Fruit fly (Drosophila melanogaster): ENCODE data around the gene Akap200.

Akap200 gene

DNA sequence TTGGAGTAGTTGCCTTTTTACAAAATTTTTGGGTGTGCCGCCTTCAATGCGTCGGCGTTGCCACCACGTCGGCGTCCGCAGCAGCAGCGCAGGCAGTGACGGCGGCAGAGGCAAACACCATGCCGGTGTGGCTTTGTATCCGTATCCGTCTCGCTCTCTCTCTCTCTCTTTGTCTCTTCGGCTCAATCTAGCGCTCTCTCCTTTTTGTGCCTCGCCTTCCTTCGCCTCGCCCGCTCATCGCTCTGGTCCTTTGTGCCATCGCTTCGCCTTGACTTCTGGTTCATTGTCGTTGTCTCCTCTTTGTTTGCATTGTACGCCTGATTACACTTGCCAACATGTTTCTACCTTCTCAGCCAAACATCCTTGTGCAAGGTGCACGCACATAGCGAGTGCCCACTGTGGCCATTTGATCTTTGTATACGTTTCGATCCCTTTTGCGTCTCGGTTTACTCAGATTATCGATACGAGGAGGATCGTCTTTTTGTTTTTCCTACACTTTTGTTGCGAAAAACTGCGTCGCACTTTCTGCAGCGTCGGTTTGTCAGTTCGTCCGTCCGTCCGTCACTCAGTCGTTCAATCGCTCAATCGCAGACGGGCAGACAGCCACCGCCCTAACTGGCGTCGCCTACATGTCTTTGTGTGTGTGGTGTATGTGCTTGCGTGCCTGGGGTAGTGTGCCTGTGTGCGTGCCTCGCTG is 1.0 kb downstream of the Akap200 start (continued):
- peak; percentile 30 for TF ChIP-seq ewg (GFP tag; optimal IDR thresholded peaks at IDR 0.05)
- peak; percentile 21 for TF ChIP-seq gcm (GFP tag; optimal IDR thresholded peaks at IDR 0.05)
- TF ChIP-seq zf30C (GFP tag; optimal IDR thresholded peaks at IDR 0.05), result no peak
- TF ChIP-seq CG10321 (GFP tag; IDR thresholded peaks at IDR 0.05), result peak; percentile 24; the same call in 1 of the 2 replicates
- TF ChIP-seq CG12236 (GFP tag; optimal IDR thresholded peaks at IDR 0.05), result peak; percentile 16
- peak; percentile 22 for TF ChIP-seq CG9727 (GFP tag; optimal IDR thresholded peaks at IDR 0.05)
- TF ChIP-seq lbe (GFP tag; optimal IDR thresholded peaks at IDR 0.05), result peak; percentile 55
- peak; percentile 36; the same call in 1 of the 2 replicates for TF ChIP-seq Xrp1 (GFP tag; IDR thresholded peaks at IDR 0.05)
- TF ChIP-seq CG18764 (GFP tag; optimal IDR thresholded peaks at IDR 0.05), result no peak
- no peak for TF ChIP-seq tgo (GFP tag; IDR thresholded peaks at IDR 0.05)
- peak; percentile 5 for TF ChIP-seq tin (GFP tag; optimal IDR thresholded peaks at IDR 0.05)
- no peak for TF ChIP-seq CG6791 (GFP tag; IDR thresholded peaks at IDR 0.05; ENCODE audit: partially characterized antibody)
- peak; percentile 29; the same call in 1 of the 3 replicates for TF ChIP-seq ci (GFP tag; IDR thresholded peaks at IDR 0.05)
- TF ChIP-seq HLH4C (GFP tag; IDR thresholded peaks at IDR 0.05; ENCODE audit: partially characterized antibody), result 0 out of 3 replicates have a peak, but pooled peaks have one; percentile 34
- peak; percentile 1 for TF ChIP-seq gem (tag; optimal IDR thresholded peaks at IDR 0.05)
- no peak for TF ChIP-seq CG31441 (GFP tag; IDR thresholded peaks at IDR 0.05)
- TF ChIP-seq Gsc (GFP tag; IDR thresholded peaks at IDR 0.05), result no peak
- TF ChIP-seq zfh1 (GFP tag; IDR thresholded peaks at IDR 0.05), result 0 out of 3 replicates have a peak, but pooled peaks have one; percentile 2
- peak; percentile 23 for TF ChIP-seq lilli (GFP tag; optimal IDR thresholded peaks at IDR 0.05)
- peak; percentile 9 for TF ChIP-seq Antp (GFP tag; optimal IDR thresholded peaks at IDR 0.05)
- peak; percentile 36; the same call in 1 of the 3 replicates for TF ChIP-seq otp (GFP tag; IDR thresholded peaks at IDR 0.05)

DNA sequence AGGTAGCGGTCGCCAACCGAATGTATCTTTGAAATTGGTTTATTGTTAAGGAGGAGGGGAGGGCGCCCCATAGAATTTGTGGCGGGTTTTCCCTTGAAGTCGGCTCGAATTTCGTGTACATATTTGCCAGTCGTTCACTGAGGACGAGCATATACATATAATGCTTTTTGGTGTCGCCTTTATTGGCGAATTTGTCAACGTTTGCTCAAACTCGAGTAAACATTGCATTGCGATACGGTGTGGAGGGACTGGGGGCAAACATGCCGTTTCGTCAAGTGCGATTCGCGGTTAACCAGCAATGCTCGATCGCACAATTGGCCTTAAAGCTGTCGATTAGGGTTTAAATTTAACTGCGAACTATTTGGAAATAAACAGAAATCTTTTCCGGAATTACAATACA is 2.1 kb downstream of the Akap200 start:
- 0 out of 3 replicates have a peak, but pooled peaks have one; percentile 8 for TF ChIP-seq CG2199 (GFP tag; IDR thresholded peaks at IDR 0.05)
- TF ChIP-seq ara (GFP tag; IDR thresholded peaks at IDR 0.05), result no peak

DNA sequence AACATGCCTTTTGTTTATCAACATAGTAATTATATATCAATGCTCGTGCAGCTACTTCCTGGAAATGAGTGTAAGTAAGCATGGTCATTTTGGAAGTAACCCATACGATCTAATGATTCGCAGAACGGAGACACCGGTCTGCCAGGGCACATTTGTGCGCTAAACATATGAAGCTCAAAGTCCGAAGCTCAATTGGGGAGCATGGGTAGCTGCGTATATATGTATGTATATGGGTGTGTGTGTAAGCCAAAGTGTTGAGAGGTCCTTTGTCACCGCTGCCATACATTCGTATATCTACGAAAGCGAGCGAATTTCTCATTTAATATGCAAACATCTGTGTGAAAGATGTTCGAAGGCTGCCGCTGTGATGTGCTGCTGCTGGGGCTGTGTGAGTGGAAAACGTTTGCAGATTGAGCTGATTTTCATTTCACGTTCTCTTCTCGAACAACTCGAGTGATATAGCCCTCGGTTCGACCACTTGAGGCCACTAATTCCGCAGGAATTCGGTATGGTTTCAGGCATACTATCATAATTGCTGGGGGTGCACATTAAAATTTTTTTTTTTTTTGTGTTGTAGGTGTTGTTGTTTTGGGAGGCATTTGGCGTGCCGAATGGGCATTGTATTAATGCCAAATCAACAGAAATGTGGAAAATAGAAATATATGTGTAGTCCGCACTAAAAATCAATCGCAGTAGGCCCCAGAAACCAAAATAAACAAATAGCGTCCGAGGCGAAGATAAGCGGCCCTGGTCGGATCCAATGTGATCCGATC is 2.8 kb downstream of the Akap200 start:
- TF ChIP-seq CG10431 (GFP tag; optimal IDR thresholded peaks at IDR 0.05), result no peak
- TF ChIP-seq abd-A (tag; optimal IDR thresholded peaks at IDR 0.05), result peak; percentile 33
- TF ChIP-seq CG12219 (GFP tag; optimal IDR thresholded peaks at IDR 0.05), result no peak
- TF ChIP-seq CG9609 (GFP tag; optimal IDR thresholded peaks at IDR 0.05), result no peak
- no peak for TF ChIP-seq CG12071 (GFP tag; optimal IDR thresholded peaks at IDR 0.05)
- TF ChIP-seq CG17568 (GFP tag; optimal IDR thresholded peaks at IDR 0.05), result no peak
- peak; percentile 51 for TF ChIP-seq CG5180 (GFP tag; optimal IDR thresholded peaks at IDR 0.05)
- TF ChIP-seq sd (tag; optimal IDR thresholded peaks at IDR 0.05), result peak; percentile 85
- no peak for TF ChIP-seq CG2129 (GFP tag; IDR thresholded peaks at IDR 0.05; ENCODE audit: partially characterized antibody)
- TF ChIP-seq twi (tag; optimal IDR thresholded peaks at IDR 0.05), result peak; percentile 88
- no peak for TF ChIP-seq HLH54F (GFP tag; optimal IDR thresholded peaks at IDR 0.05)
- no peak for TF ChIP-seq ash1 (GFP tag; optimal IDR thresholded peaks at IDR 0.05)
- peak; percentile 65 for TF ChIP-seq Med (GFP tag)
- TF ChIP-seq wdn (GFP tag; IDR thresholded peaks at IDR 0.05), result no peak
- peak; percentile 82 for TF ChIP-seq z (GFP tag; IDR thresholded peaks at IDR 0.05)
- 0 out of 2 replicates have a peak, but pooled peaks have one; percentile 24 for TF ChIP-seq Drgx (GFP tag; IDR thresholded peaks at IDR 0.05)
- TF ChIP-seq Optix (GFP tag; IDR thresholded peaks at IDR 0.05), result no peak
- no peak for TF ChIP-seq CG3163 (GFP tag; optimal IDR thresholded peaks at IDR 0.05)
- no peak for TF ChIP-seq CG7372 (GFP tag; IDR thresholded peaks at IDR 0.05)
- peak; percentile 83 for TF ChIP-seq nom (GFP tag; optimal IDR thresholded peaks at IDR 0.05)
- TF ChIP-seq prd (optimal IDR thresholded peaks at IDR 0.05), result no peak
- TF ChIP-seq prd (GFP tag; IDR thresholded peaks at IDR 0.05), result no peak
- TF ChIP-seq CG42726 (GFP tag; IDR thresholded peaks at IDR 0.05; ENCODE audit: partially characterized antibody), result no peak

Measured in whole organism, embryonic.